Fruit fly (Drosophila melanogaster) whole organism, embryonic: Measurements from ENCODE around the gene AstC.

Experiments
- Atf-2 ChIP-seq: fragments of 200-800 bp; sonication (Bioruptor generic); optimal IDR thresholded peaks from 2 replicates; lab custom pipeline; 2016; ENCODE audit warnings: missing biosample characterization, missing genetic modification characterization
- Awh ChIP-seq: fragments of 200-800 bp; sonication (Bioruptor generic); IDR thresholded peaks from 2 replicates; pipeline ENCODE4, ENCODE4 v1.3.6; 2022; ENCODE audit warnings: missing biosample characterization, missing genetic modification characterization
- CG10147 ChIP-seq: fragments of 200-800 bp; sonication (Bioruptor generic); optimal IDR thresholded peaks from 2 replicates; lab custom pipeline; 2019; ENCODE audit warnings: missing biosample characterization, mild to moderate bottlenecking, missing genetic modification characterization, moderate library complexity
- CG12104 ChIP-seq: fragments of 200-800 bp; sonication (Bioruptor generic); optimal IDR thresholded peaks from 3 replicates; lab custom pipeline; 2016; ENCODE audit warnings: missing biosample characterization, missing genetic modification characterization
- CG12219 ChIP-seq: fragments of 200-800 bp; sonication (Bioruptor generic); optimal IDR thresholded peaks from 3 replicates; lab custom pipeline; 2018; ENCODE audit warnings: missing biosample characterization, mild to moderate bottlenecking, missing genetic modification characterization
- CG12236 ChIP-seq: fragments of 200-800 bp; sonication (Bioruptor generic); optimal IDR thresholded peaks from 2 replicates; lab custom pipeline; 2016; ENCODE audit warnings: missing biosample characterization, missing genetic modification characterization
- CG12744 ChIP-seq: fragments of 200-800 bp; sonication (Bioruptor generic); optimal IDR thresholded peaks from 2 replicates; lab custom pipeline; 2016; ENCODE audit warnings: missing biosample characterization, missing genetic modification characterization
- CG13296 ChIP-seq: fragments of 200-800 bp; sonication (Bioruptor generic); optimal IDR thresholded peaks from 3 replicates; lab custom pipeline; 2018; ENCODE audit warnings: missing biosample characterization, mild to moderate bottlenecking, missing genetic modification characterization
- CG13624 ChIP-seq: fragments of 200-800 bp; sonication (Bioruptor generic); optimal IDR thresholded peaks from 2 replicates; lab custom pipeline; 2016; ENCODE audit warnings: missing biosample characterization, missing genetic modification characterization
- CG15696 ChIP-seq: fragments of 200-800 bp; sonication (Bioruptor generic); optimal IDR thresholded peaks from 2 replicates; lab custom pipeline; 2019; ENCODE audit warnings: missing biosample characterization, mild to moderate bottlenecking, missing genetic modification characterization, moderate library complexity
- CG17186 ChIP-seq: fragments of 200-800 bp; sonication (Bioruptor generic); optimal IDR thresholded peaks from 3 replicates; lab custom pipeline; 2017; ENCODE audit warnings: missing biosample characterization, missing genetic modification reagents, missing genetic modification characterization
- CG2129 ChIP-seq: fragments of 200-800 bp; sonication (Bioruptor generic); IDR thresholded peaks from 2 replicates; pipeline ENCODE4 v1.3.6; 2022; ENCODE audit warnings: missing biosample characterization, missing genetic modification characterization; ENCODE audit not compliant: partially characterized antibody
- CG32772 ChIP-seq: fragments of 200-800 bp; sonication (Bioruptor generic); IDR thresholded peaks from 2 replicates; pipeline ENCODE4 v1.3.6; 2022; ENCODE audit warnings: missing biosample characterization, missing genetic modification characterization
- CG33213 ChIP-seq: fragments of 200-800 bp; sonication (Bioruptor generic); optimal IDR thresholded peaks from 3 replicates; lab custom pipeline; 2016; ENCODE audit warnings: missing biosample characterization, missing genetic modification characterization
- CG34376 ChIP-seq: fragments of 200-800 bp; sonication (Bioruptor generic); optimal IDR thresholded peaks from 2 replicates; lab custom pipeline; 2018; ENCODE audit warnings: missing biosample characterization, mild to moderate bottlenecking, missing genetic modification characterization
- CG34422 ChIP-seq: fragments of 200-800 bp; sonication (Bioruptor generic); IDR thresholded peaks from 3 replicates; pipeline ENCODE4 v1.3.6; 2022; ENCODE audit warnings: missing biosample characterization, missing genetic modification characterization
- CG3838 ChIP-seq: fragments of 200-800 bp; sonication (Bioruptor generic); optimal IDR thresholded peaks from 3 replicates; lab custom pipeline; 2016; ENCODE audit warnings: missing biosample characterization, missing genetic modification characterization
- CG4617 ChIP-seq: fragments of 200-800 bp; sonication (Bioruptor generic); optimal IDR thresholded peaks from 3 replicates; lab custom pipeline; 2016; ENCODE audit warnings: missing biosample characterization, missing genetic modification characterization, borderline replicate concordance
- CG7963 ChIP-seq: fragments of 200-800 bp; sonication (Bioruptor generic); IDR thresholded peaks from 3 replicates; pipeline ENCODE4 v1.3.6; 2022; ENCODE audit warnings: missing biosample characterization, missing genetic modification characterization; ENCODE audit not compliant: partially characterized antibody
- CG8290 ChIP-seq, 3 experiments: fragments of 200-800 bp; sonication (Bioruptor generic); optimal IDR thresholded peaks; 2 replicates each; lab custom pipeline; 2016 to 2019; ENCODE audit warnings: missing biosample characterization in 3 of 3, missing genetic modification characterization in 3 of 3, mild to moderate bottlenecking in 2 of 3, moderate library complexity in 1 of 3
- CG8478 ChIP-seq: fragments of >200 bp; optimal IDR thresholded peaks from 2 replicates; lab custom pipeline; 2018
- CG8765 ChIP-seq: fragments of 200-800 bp; sonication (Bioruptor generic); IDR thresholded peaks from 2 replicates; pipeline ENCODE4 v1.3.6; 2022; ENCODE audit warnings: missing biosample characterization, missing genetic modification characterization
- CoRest ChIP-seq: fragments of 200-800 bp; sonication (Bioruptor generic); optimal IDR thresholded peaks from 3 replicates; lab custom pipeline; 2018; ENCODE audit warnings: missing biosample characterization, mild to moderate bottlenecking, missing genetic modification characterization, moderate library complexity
- CrebB ChIP-seq: fragments of 200-800 bp; sonication (Bioruptor generic); optimal IDR thresholded peaks from 3 replicates; lab custom pipeline; 2018; ENCODE audit warnings: missing biosample characterization, mild to moderate bottlenecking, missing genetic modification characterization
- Dref ChIP-seq: fragments of 200-800 bp; sonication (Bioruptor generic); IDR thresholded peaks from 2 replicates; pipeline ENCODE4 v1.3.6; 2022; ENCODE audit warnings: missing biosample characterization, missing genetic modification characterization
- E2f2 ChIP-seq: fragments of 200-800 bp; sonication (Bioruptor generic); IDR thresholded peaks from 2 replicates; pipeline ENCODE4 v1.3.6; 2022; ENCODE audit warnings: missing biosample characterization, missing genetic modification characterization
- Fer2 ChIP-seq: fragments of 200-800 bp; sonication (Bioruptor generic); optimal IDR thresholded peaks from 2 replicates; lab custom pipeline; 2018; ENCODE audit warnings: missing biosample characterization, mild to moderate bottlenecking, missing genetic modification characterization, moderate library complexity
- H15 ChIP-seq: fragments of 200-800 bp; sonication (Bioruptor generic); IDR thresholded peaks from 3 replicates; pipeline ENCODE4 v1.3.6; 2022; ENCODE audit warnings: missing biosample characterization, missing genetic modification characterization
- Hsf ChIP-seq: fragments of 200-800 bp; sonication (Bioruptor generic); optimal IDR thresholded peaks from 3 replicates; lab custom pipeline; 2016; ENCODE audit warnings: missing biosample characterization, missing genetic modification characterization
- Meics ChIP-seq: fragments of 200-800 bp; sonication (Bioruptor generic); optimal IDR thresholded peaks from 2 replicates; lab custom pipeline; 2017; ENCODE audit warnings: missing biosample characterization, mild to moderate bottlenecking, missing genetic modification characterization
- NC2α ChIP-seq: fragments of 200-800 bp; sonication (Bioruptor generic); optimal IDR thresholded peaks from 2 replicates; lab custom pipeline; 2016; ENCODE audit warnings: missing biosample characterization, missing genetic modification characterization
- Optix ChIP-seq: fragments of 200-800 bp; sonication (Bioruptor generic); IDR thresholded peaks from 3 replicates; pipeline ENCODE4 v1.3.6; 2022; ENCODE audit warnings: missing biosample characterization, missing genetic modification characterization
- Poxn ChIP-seq: fragments of 200-800 bp; sonication (Bioruptor generic); IDR thresholded peaks from 2 replicates; pipeline ENCODE4 v1.3.6; 2022; ENCODE audit warnings: missing biosample characterization, missing genetic modification characterization
- Xrp1 ChIP-seq: fragments of 200-800 bp; sonication (Bioruptor generic); IDR thresholded peaks from 2 replicates; pipeline ENCODE4 v1.3.6; 2022; ENCODE audit warnings: missing biosample characterization, missing genetic modification characterization
- ap ChIP-seq: fragments of 200-800 bp; sonication (Bioruptor generic); IDR thresholded peaks from 2 replicates; pipeline ENCODE4 v1.3.6; 2022; ENCODE audit warnings: missing biosample characterization, missing genetic modification characterization
- btn ChIP-seq: fragments of 200-800 bp; sonication (Bioruptor generic); optimal IDR thresholded peaks from 2 replicates; lab custom pipeline; 2016; ENCODE audit warnings: missing biosample characterization, missing genetic modification characterization
- cas ChIP-seq: fragments of 200-800 bp; sonication (Bioruptor generic); IDR thresholded peaks from 2 replicates; pipeline ENCODE4 v1.3.6; 2022; ENCODE audit warnings: missing biosample characterization, missing genetic modification characterization
- ci ChIP-seq: fragments of 200-800 bp; sonication (Bioruptor generic); IDR thresholded peaks from 3 replicates; pipeline ENCODE4 v1.3.6; 2022; ENCODE audit warnings: missing biosample characterization, missing genetic modification characterization
- dpn ChIP-seq, 2 experiments: fragments of 200-800 bp; sonication (Bioruptor generic); optimal IDR thresholded peaks; 3 replicates each; lab custom pipeline; 2016; ENCODE audit warnings: missing biosample characterization in 2 of 2, missing genetic modification characterization in 2 of 2
- jigr1 ChIP-seq: fragments of 200-800 bp; sonication (Bioruptor generic); IDR thresholded peaks from 3 replicates; pipeline ENCODE4 v1.3.6; 2022; ENCODE audit warnings: missing biosample characterization, missing genetic modification characterization
- nom ChIP-seq: fragments of 200-800 bp; sonication (Bioruptor generic); optimal IDR thresholded peaks from 2 replicates; lab custom pipeline; 2017; ENCODE audit warnings: missing biosample characterization, missing genetic modification characterization, mild to moderate bottlenecking, moderate library complexity, missing genetic modification reagents
- pita ChIP-seq: fragments of 200-800 bp; sonication (Bioruptor generic); optimal IDR thresholded peaks from 2 replicates; lab custom pipeline; 2017; ENCODE audit warnings: missing biosample characterization, mild to moderate bottlenecking, missing genetic modification characterization
- pzg ChIP-seq: fragments of 200-800 bp; sonication (Bioruptor generic); optimal IDR thresholded peaks from 3 replicates; lab custom pipeline; 2018; ENCODE audit warnings: missing biosample characterization, mild to moderate bottlenecking, missing genetic modification characterization, moderate library complexity
- salm ChIP-seq: fragments of 200-800 bp; sonication (Bioruptor generic); optimal IDR thresholded peaks from 2 replicates; lab custom pipeline; 2018; ENCODE audit warnings: missing biosample characterization, mild to moderate bottlenecking, missing genetic modification characterization
- sens ChIP-seq: fragments of 200-800 bp; sonication (Bioruptor generic); peaks from one replicate; lab custom pipeline; 2016; ENCODE audit warnings: missing biosample characterization, missing genetic modification characterization
- tgo ChIP-seq: fragments of 200-800 bp; sonication (Bioruptor generic); IDR thresholded peaks from 3 replicates; pipeline ENCODE4 v1.3.6; 2022; ENCODE audit warnings: missing biosample characterization, missing genetic modification characterization
- toy ChIP-seq: fragments of 200-800 bp; sonication (Bioruptor generic); IDR thresholded peaks from 2 replicates; pipeline ENCODE4 v1.3.6; 2022; ENCODE audit warnings: missing biosample characterization, missing genetic modification characterization
- trh ChIP-seq: fragments of 200-800 bp; sonication (Bioruptor generic); optimal IDR thresholded peaks from 2 replicates; lab custom pipeline; 2016; ENCODE audit warnings: missing biosample characterization, missing genetic modification characterization
- ttk ChIP-seq: fragments of 200-800 bp; sonication (Bioruptor generic); IDR thresholded peaks from 2 replicates; pipeline ENCODE4 v2.1.2; 2022; ENCODE audit warnings: missing biosample characterization, missing genetic modification characterization
- tup ChIP-seq: fragments of 200-800 bp; sonication (Bioruptor generic); optimal IDR thresholded peaks from 2 replicates; lab custom pipeline; 2016; ENCODE audit warnings: missing biosample characterization, mild to moderate bottlenecking, missing genetic modification characterization, moderate library complexity
- usp ChIP-seq: fragments of >200 bp; optimal IDR thresholded peaks from 2 replicates; lab custom pipeline; 2017; ENCODE audit warnings: missing biosample characterization, missing genetic modification characterization
- vfl ChIP-seq: fragments of 200-800 bp; sonication (Bioruptor generic); optimal IDR thresholded peaks from 2 replicates; lab custom pipeline; 2016; ENCODE audit warnings: missing biosample characterization, missing genetic modification characterization

AstC gene

dm6 chr2L:11100516-11101061, 19.4 kb upstream of the AstC start, which contains the start of gene Ge-1 (continued):
- TF ChIP-seq CG32772 (peak; percentile 79), nom (GFP tag; lab: Kevin White, UChicago) (no peak), salm (tag; lab: Kevin White, UChicago) (no peak), CG34376 (GFP tag; lab: Kevin White, UChicago) (no peak), CG13624 (GFP tag; lab: Kevin White, UChicago) (peak; percentile 31), CoRest (tag; lab: Kevin White, UChicago) (no peak), CG3838 (no peak), CG2129 (GFP tag; lab: Robert Waterston, UW) (no peak), ttk (GFP tag; lab: Robert Waterston, UW) (no peak), Dref (GFP tag; lab: Robert Waterston, UW) (peak; percentile 87), CG8478 (lab: Kevin White, UChicago) (no peak), CG12219 (GFP tag; lab: Kevin White, UChicago) (no peak), CG33213 (GFP tag; lab: Kevin White, UChicago) (no peak), NC2α (no peak), CG12236 (GFP tag; lab: Kevin White, UChicago) (no peak), CG8765 (GFP tag; lab: Robert Waterston, UW) (no peak), CG13296 (GFP tag; lab: Kevin White, UChicago) (no peak), sens (no peak), CG10147 (GFP tag; lab: Kevin White, UChicago) (no peak), CG17186 (GFP tag; lab: Kevin White, UChicago) (peak; percentile 13), Fer2 (tag; lab: Kevin White, UChicago) (no peak), tup (GFP tag; lab: Kevin White, UChicago) (no peak), Xrp1 (peak; percentile 38; the same call in 1 of the 2 replicates), toy (GFP tag; lab: Robert Waterston, UW) (no peak), pita (GFP tag; lab: Kevin White, UChicago) (no peak), H15 (no peak), CG34422 (GFP tag; lab: Robert Waterston, UW) (peak; percentile 84; the same call in 2 of the 3 replicates), jigr1 (no peak), pzg (peak; percentile 53), Hsf (no peak), Awh (no peak), trh (GFP tag; lab: Kevin White, UChicago) (no peak), E2f2 (GFP tag; lab: Robert Waterston, UW) (peak; percentile 74), vfl (no peak), Meics (GFP tag; lab: Kevin White, UChicago) (no peak), btn (no peak), ci (GFP tag; lab: Robert Waterston, UW) (no peak), CG15696 (tag; lab: Kevin White, UChicago) (no peak), CrebB (no peak), Atf-2 (no peak), usp (GFP tag; lab: Kevin White, UChicago) (no peak), cas (no peak), CG7963 (GFP tag; lab: Robert Waterston, UW) (no peak), CG12744 (GFP tag; lab: Kevin White, UChicago) (no peak), Poxn (GFP tag; lab: Robert Waterston, UW) (no peak), CG12104 (GFP tag; lab: Kevin White, UChicago) (no peak), Optix (GFP tag; lab: Robert Waterston, UW) (no peak), CG8290 (GFP tag; optimal IDR thresholded peaks at IDR 0.05; lab: Kevin White, UChicago) (no peak), CG8290 (tag; optimal IDR thresholded peaks at IDR 0.05; lab: Kevin White, UChicago) (no peak), tgo (no peak), dpn (GFP tag; optimal IDR thresholded peaks at IDR 0.05; lab: Kevin White, UChicago) (no peak), ap (GFP tag; lab: Robert Waterston, UW) (no peak), CG4617 (GFP tag; lab: Kevin White, UChicago) (peak; percentile 30)
